Worm (Caenorhabditis elegans) whole organism, L3 larva: ENCODE data around the gene rpn-3.

Experiments
- R02D3.7 ChIP-seq: fragments of 150-350 bp; optimal IDR thresholded peaks from 2 replicates; lab custom pipeline; 2014; ENCODE audit warnings: missing biosample characterization, missing genetic modification characterization
- ceh-82 ChIP-seq: fragments of 150-350 bp; optimal IDR thresholded peaks from 2 replicates; lab custom pipeline; 2014; ENCODE audit warnings: missing biosample characterization, missing genetic modification characterization
- fos-1 ChIP-seq: fragments of 150-350 bp; optimal IDR thresholded peaks from 2 replicates; lab custom pipeline; 2014; ENCODE audit warnings: missing biosample characterization, missing genetic modification characterization
- nhr-237 ChIP-seq: fragments of 150-350 bp; optimal IDR thresholded peaks from 2 replicates; lab custom pipeline; 2014; ENCODE audit warnings: missing biosample characterization, missing genetic modification characterization
- nhr-28 ChIP-seq: fragments of 150-350 bp; optimal IDR thresholded peaks from 2 replicates; lab custom pipeline; 2014; ENCODE audit warnings: missing biosample characterization, missing genetic modification characterization
- nhr-43 ChIP-seq: sonication (generic microtip); optimal IDR thresholded peaks from 2 replicates; lab custom pipeline; 2016; ENCODE audit warnings: mild to moderate bottlenecking, missing genetic modification characterization, missing compliant biosample characterization; ENCODE audit not compliant: poor library complexity, severe bottlenecking
- snpc-4 ChIP-seq: fragments of 150-350 bp; optimal IDR thresholded peaks from 2 replicates; lab custom pipeline; 2014; ENCODE audit warnings: missing biosample characterization, missing genetic modification characterization
- zag-1 ChIP-seq: fragments of 150-350 bp; optimal IDR thresholded peaks from 2 replicates; lab custom pipeline; 2014; ENCODE audit warnings: missing biosample characterization, missing genetic modification characterization

DNA sequence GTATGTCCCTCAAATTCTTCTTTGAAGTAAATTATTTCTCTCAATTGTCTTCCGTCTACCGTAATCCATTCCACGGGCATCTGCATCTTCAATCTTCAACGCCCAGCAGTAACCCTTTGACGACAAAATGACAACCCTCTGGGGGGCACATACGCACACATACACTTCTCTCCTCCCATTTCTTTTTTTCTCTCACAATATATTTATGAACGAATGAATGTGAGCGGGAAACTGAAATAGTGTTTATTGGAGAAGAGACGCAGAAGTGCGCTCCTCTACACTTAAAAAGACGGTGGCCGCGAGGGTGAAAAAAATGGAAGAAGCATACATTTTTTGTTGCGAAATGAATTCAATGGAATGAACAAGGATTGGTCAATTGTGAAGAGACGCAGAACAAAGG is 35.2 kb upstream of the rpn-3 start:
- TF ChIP-seq R02D3.7 (tag; lab: Kevin White, UChicago) (peak; percentile 23), fos-1 (tag; lab: Kevin White, UChicago) (no peak), zag-1 (tag; lab: Kevin White, UChicago) (no peak), nhr-237 (tag; lab: Kevin White, UChicago) (no peak), snpc-4 (tag; lab: Kevin White, UChicago) (peak; percentile 82), nhr-28 (tag; lab: Kevin White, UChicago) (no peak), ceh-82 (no peak), nhr-43 (tag; lab: Kevin White, UChicago) (peak; percentile 14)
